Worm (Caenorhabditis elegans): ENCODE data around the gene sos-1.

DNA sequence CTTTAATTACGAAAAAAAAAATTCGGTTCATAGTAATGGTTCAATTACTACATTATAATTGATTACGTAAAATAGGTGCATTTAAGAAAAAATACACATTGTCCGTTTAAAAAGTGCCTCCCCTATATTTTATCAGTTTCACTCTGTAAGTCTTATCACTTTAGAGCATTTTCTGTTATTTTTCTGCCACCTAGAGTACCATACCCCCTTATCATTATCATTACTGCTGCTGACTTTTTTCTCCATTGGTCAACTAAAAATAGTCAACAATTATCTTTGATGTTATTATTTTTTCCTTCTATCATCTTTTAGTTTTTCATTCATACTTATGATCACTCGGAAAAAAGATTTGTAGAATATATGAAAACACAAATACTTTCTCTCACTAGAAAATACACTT, 49.4 kb upstream of the sos-1 start:
- TF ChIP-seq dao-5 (tag; optimal IDR thresholded peaks at IDR 0.05) (no peak), him-1 (tag; optimal IDR thresholded peaks at IDR 0.05) (no peak)

Measured in whole organism, L4/young adult.